Fruit fly (Drosophila melanogaster) whole organism, embryonic: ENCODE results near the gene pps.

Source experiments
- Aef1 ChIP-seq: fragments of 200-800 bp; sonication (Bioruptor generic); IDR thresholded peaks from 3 replicates; pipeline ENCODE4 v1.3.6; 2022; ENCODE audit warnings: missing biosample characterization, missing genetic modification characterization
- CG10654 ChIP-seq: fragments of 200-800 bp; sonication (Bioruptor generic); optimal IDR thresholded peaks from 2 replicates; lab custom pipeline; 2016; ENCODE audit warnings: missing biosample characterization, missing genetic modification characterization
- CG11093 ChIP-seq: fragments of 200-800 bp; sonication (Bioruptor generic); IDR thresholded peaks from 3 replicates; pipeline ENCODE4 v1.3.6; 2022; ENCODE audit warnings: missing biosample characterization, missing genetic modification characterization
- CG11398 ChIP-seq: fragments of 200-800 bp; sonication (Bioruptor generic); optimal IDR thresholded peaks from 2 replicates; lab custom pipeline; 2016; ENCODE audit warnings: missing biosample characterization, missing genetic modification characterization
- CG12659 ChIP-seq: fragments of 200-800 bp; sonication (Bioruptor generic); optimal IDR thresholded peaks from 3 replicates; lab custom pipeline; 2017; ENCODE audit warnings: mild to moderate bottlenecking, missing biosample characterization, missing genetic modification reagents, missing genetic modification characterization
- CG13123 ChIP-seq: fragments of 200-800 bp; sonication (Bioruptor generic); optimal IDR thresholded peaks from 2 replicates; lab custom pipeline; 2016; ENCODE audit warnings: missing biosample characterization, missing genetic modification characterization
- CG13296 ChIP-seq: fragments of 200-800 bp; sonication (Bioruptor generic); optimal IDR thresholded peaks from 3 replicates; lab custom pipeline; 2018; ENCODE audit warnings: missing biosample characterization, mild to moderate bottlenecking, missing genetic modification characterization
- CG13775 ChIP-seq: fragments of 200-800 bp; sonication (Bioruptor generic); optimal IDR thresholded peaks from 3 replicates; lab custom pipeline; 2017; ENCODE audit warnings: missing biosample characterization, mild to moderate bottlenecking, missing genetic modification characterization
- CG17359 ChIP-seq: fragments of 200-800 bp; sonication (Bioruptor generic); optimal IDR thresholded peaks from 3 replicates; lab custom pipeline; 2018; ENCODE audit warnings: missing biosample characterization, mild to moderate bottlenecking, missing genetic modification characterization, moderate library complexity
- CG18262 ChIP-seq: fragments of 200-800 bp; optimal IDR thresholded peaks from 3 replicates; lab custom pipeline; 2019; ENCODE audit warnings: missing biosample characterization, mild to moderate bottlenecking, missing genetic modification characterization, moderate library complexity
- CG18599 ChIP-seq: fragments of 200-800 bp; sonication (Bioruptor generic); optimal IDR thresholded peaks from 3 replicates; lab custom pipeline; 2017; ENCODE audit warnings: missing biosample characterization, missing genetic modification characterization, mild to moderate bottlenecking, moderate library complexity, missing genetic modification reagents
- CG3726 ChIP-seq: fragments of 200-800 bp; sonication (Bioruptor generic); IDR thresholded peaks from 3 replicates; pipeline ENCODE4, ENCODE4 v1.3.6; 2022; ENCODE audit warnings: missing biosample characterization, missing genetic modification characterization
- CG3995 ChIP-seq: fragments of 200-800 bp; sonication (Bioruptor generic); optimal IDR thresholded peaks from 3 replicates; lab custom pipeline; 2016; ENCODE audit warnings: missing biosample characterization, missing genetic modification characterization
- CG4360 ChIP-seq: fragments of 200-800 bp; sonication (Bioruptor generic); IDR thresholded peaks from 2 replicates; pipeline ENCODE4 v1.3.6; 2022; ENCODE audit warnings: missing biosample characterization, missing genetic modification characterization
- CG4617 ChIP-seq: fragments of 200-800 bp; sonication (Bioruptor generic); optimal IDR thresholded peaks from 3 replicates; lab custom pipeline; 2016; ENCODE audit warnings: missing biosample characterization, missing genetic modification characterization, borderline replicate concordance
- CG7839 ChIP-seq: fragments of 200-800 bp; sonication (Bioruptor generic); optimal IDR thresholded peaks from 3 replicates; lab custom pipeline; 2018; ENCODE audit warnings: missing biosample characterization, mild to moderate bottlenecking, missing genetic modification characterization, moderate library complexity
- CG8388 ChIP-seq: fragments of 200-800 bp; sonication (Bioruptor generic); optimal IDR thresholded peaks from 2 replicates; lab custom pipeline; 2019; ENCODE audit warnings: missing biosample characterization, mild to moderate bottlenecking, missing genetic modification characterization, moderate library complexity
- CG9609 ChIP-seq: fragments of 200-800 bp; sonication (Bioruptor generic); optimal IDR thresholded peaks from 3 replicates; lab custom pipeline; 2016; ENCODE audit warnings: missing biosample characterization, missing genetic modification characterization
- CG9727 ChIP-seq: fragments of 200-800 bp; sonication (Bioruptor generic); optimal IDR thresholded peaks from 3 replicates; lab custom pipeline; 2017; ENCODE audit warnings: missing biosample characterization, mild to moderate bottlenecking, missing genetic modification characterization
- CG9932 ChIP-seq: fragments of 200-800 bp; sonication (Bioruptor generic); IDR thresholded peaks from 2 replicates; pipeline ENCODE4 v1.3.6; 2022; ENCODE audit warnings: missing biosample characterization, missing genetic modification characterization
- Dek ChIP-seq: fragments of 200-800 bp; sonication (Bioruptor generic); optimal IDR thresholded peaks from 3 replicates; lab custom pipeline; 2019; ENCODE audit warnings: missing biosample characterization, mild to moderate bottlenecking, missing genetic modification characterization, moderate library complexity
- E2f2 ChIP-seq: fragments of 200-800 bp; sonication (Bioruptor generic); IDR thresholded peaks from 2 replicates; pipeline ENCODE4 v1.3.6; 2022; ENCODE audit warnings: missing biosample characterization, missing genetic modification characterization
- Hand ChIP-seq: fragments of 200-800 bp; sonication (Bioruptor generic); optimal IDR thresholded peaks from 2 replicates; lab custom pipeline; 2017; ENCODE audit warnings: mild to moderate bottlenecking, missing biosample characterization, missing genetic modification reagents, missing genetic modification characterization
- Kr ChIP-seq: fragments of 200-800 bp; sonication (Bioruptor generic); optimal IDR thresholded peaks from 2 replicates; lab custom pipeline; 2017; ENCODE audit warnings: missing biosample characterization, mild to moderate bottlenecking, missing genetic modification characterization
- MTF-1 ChIP-seq: fragments of 200-800 bp; sonication (Bioruptor generic); optimal IDR thresholded peaks from 2 replicates; lab custom pipeline; 2018; ENCODE audit warnings: missing biosample characterization, mild to moderate bottlenecking, missing genetic modification characterization, borderline replicate concordance
- Oaz ChIP-seq: fragments of 200-800 bp; sonication (Bioruptor generic); IDR thresholded peaks from 2 replicates; pipeline ENCODE4 v1.3.6; 2022; ENCODE audit warnings: missing biosample characterization, missing genetic modification characterization
- Optix ChIP-seq: fragments of 200-800 bp; sonication (Bioruptor generic); IDR thresholded peaks from 3 replicates; pipeline ENCODE4 v1.3.6; 2022; ENCODE audit warnings: missing biosample characterization, missing genetic modification characterization
- Ptx1 ChIP-seq: fragments of 200-800 bp; sonication (Bioruptor generic); IDR thresholded peaks from 2 replicates; pipeline ENCODE4 v1.3.6; 2022; ENCODE audit warnings: missing biosample characterization, missing genetic modification characterization
- Rfx ChIP-seq: fragments of 200-800 bp; sonication (Bioruptor generic); IDR thresholded peaks from 2 replicates; pipeline ENCODE4 v1.3.6; 2022; ENCODE audit warnings: missing biosample characterization, missing genetic modification characterization
- Rx ChIP-seq: fragments of 200-800 bp; sonication (Bioruptor generic); IDR thresholded peaks from 2 replicates; pipeline ENCODE4 v1.3.6; 2022; ENCODE audit warnings: missing biosample characterization, missing genetic modification characterization
- Side ChIP-seq: fragments of 200-800 bp; sonication (Bioruptor generic); optimal IDR thresholded peaks from 2 replicates; lab custom pipeline; 2016; ENCODE audit warnings: missing biosample characterization, missing genetic modification characterization
- Stat92E ChIP-seq, 3 experiments: fragments of >200 bp in 2 of 3; fragments of 200-800 bp in 1 of 3; sonication (Bioruptor generic) in 1 of 3; optimal IDR thresholded peaks; 2 replicates each; lab custom pipeline; 2017 to 2019; ENCODE audit warnings: missing biosample characterization in 3 of 3, missing genetic modification characterization in 3 of 3, mild to moderate bottlenecking in 1 of 3, moderate library complexity in 1 of 3
- Taf1 ChIP-seq: fragments of 200-800 bp; sonication (Bioruptor generic); IDR thresholded peaks from 2 replicates; pipeline ENCODE4 v1.3.6; 2022; ENCODE audit warnings: missing biosample characterization, missing genetic modification characterization
- Tbp ChIP-seq: fragments of >200 bp; optimal IDR thresholded peaks from 2 replicates; lab custom pipeline; 2018; ENCODE audit warnings: missing biosample characterization, missing genetic modification characterization
- Usf ChIP-seq: fragments of 200-800 bp; sonication (Bioruptor generic); optimal IDR thresholded peaks from 2 replicates; lab custom pipeline; 2017; ENCODE audit warnings: missing genotype, missing biosample characterization, missing genetic modification characterization
- YL-1 ChIP-seq: fragments of 200-800 bp; sonication (Bioruptor generic); optimal IDR thresholded peaks from 3 replicates; lab custom pipeline; 2017; ENCODE audit warnings: missing biosample characterization, mild to moderate bottlenecking, missing genetic modification characterization
- ac ChIP-seq: fragments of 200-800 bp; sonication (Bioruptor generic); optimal IDR thresholded peaks from 3 replicates; lab custom pipeline; 2017; ENCODE audit warnings: missing biosample characterization, mild to moderate bottlenecking, missing genetic modification characterization
- cato ChIP-seq: fragments of 200-800 bp; sonication (Bioruptor generic); optimal IDR thresholded peaks from 2 replicates; lab custom pipeline; 2016; ENCODE audit warnings: missing biosample characterization, missing genetic modification characterization, borderline replicate concordance
- chm ChIP-seq: fragments of 200-800 bp; sonication (Bioruptor generic); IDR thresholded peaks from 2 replicates; pipeline ENCODE4 v1.3.6; 2022; ENCODE audit warnings: missing biosample characterization, missing genetic modification characterization
- cwo ChIP-seq: fragments of 200-800 bp; sonication (Bioruptor generic); optimal IDR thresholded peaks from 3 replicates; lab custom pipeline; 2017; ENCODE audit warnings: missing biosample characterization, missing genetic modification characterization, mild to moderate bottlenecking, moderate library complexity, missing genetic modification reagents
- dati ChIP-seq: fragments of 200-800 bp; sonication (Bioruptor generic); IDR thresholded peaks from 2 replicates; pipeline ENCODE4 v1.3.6; 2022; ENCODE audit warnings: missing biosample characterization, missing genetic modification characterization
- hbn ChIP-seq: fragments of 200-800 bp; sonication (Bioruptor generic); IDR thresholded peaks from 2 replicates; pipeline ENCODE4 v1.3.6; 2022; ENCODE audit warnings: missing biosample characterization, missing genetic modification characterization; ENCODE audit not compliant: partially characterized antibody
- pita ChIP-seq: fragments of 200-800 bp; sonication (Bioruptor generic); optimal IDR thresholded peaks from 2 replicates; lab custom pipeline; 2017; ENCODE audit warnings: missing biosample characterization, mild to moderate bottlenecking, missing genetic modification characterization
- prd ChIP-seq, 3 experiments: fragments of >200 bp in 2 of 3; fragments of 200-800 bp in 1 of 3; sonication (Bioruptor generic) in 1 of 3; optimal IDR thresholded peaks in 2 of 3; IDR thresholded peaks in 1 of 3; 2 replicates in 2 of 3; 3 replicates in 1 of 3; pipeline versions ENCODE4 v1.3.6 to Lab custom; 2017 to 2022; ENCODE audit warnings: missing biosample characterization in 1 of 3, missing genetic modification characterization in 1 of 3
- sim ChIP-seq: fragments of 200-800 bp; sonication (Bioruptor generic); IDR thresholded peaks from 2 replicates; pipeline ENCODE4 v1.3.6; 2022; ENCODE audit warnings: missing biosample characterization, missing genetic modification characterization
- sna ChIP-seq: fragments of 200-800 bp; sonication (Bioruptor generic); IDR thresholded peaks from 2 replicates; pipeline ENCODE4 v1.3.6; 2022; ENCODE audit warnings: missing biosample characterization, missing genetic modification characterization; ENCODE audit not compliant: partially characterized antibody
- tin ChIP-seq: fragments of 200-800 bp; sonication (Bioruptor generic); optimal IDR thresholded peaks from 3 replicates; lab custom pipeline; 2016; ENCODE audit warnings: missing biosample characterization, missing genetic modification characterization
- tup ChIP-seq: fragments of 200-800 bp; sonication (Bioruptor generic); optimal IDR thresholded peaks from 2 replicates; lab custom pipeline; 2016; ENCODE audit warnings: missing biosample characterization, mild to moderate bottlenecking, missing genetic modification characterization, moderate library complexity

pps gene

dm6 chr3R:12442601-12443533 lies 29.2 kb downstream of the pps start (continued):
- TF ChIP-seq CG3726 (GFP tag; lab: Robert Waterston, UW): no peak
- peak; percentile 14 for TF ChIP-seq cwo (GFP tag; lab: Kevin White, UChicago)
- TF ChIP-seq sna (GFP tag; lab: Robert Waterston, UW): no peak
- peak; percentile 12 for TF ChIP-seq Dek (tag; lab: Kevin White, UChicago)
- TF ChIP-seq Ptx1 (GFP tag; lab: Robert Waterston, UW): peak; percentile 29; the same call in 1 of the 2 replicates
- peak; percentile 43 for TF ChIP-seq CG12659 (GFP tag; lab: Kevin White, UChicago)
- TF ChIP-seq Stat92E (GFP tag; optimal IDR thresholded peaks at IDR 0.05; lab: Kevin White, UChicago): no peak
- TF ChIP-seq dati (GFP tag; lab: Robert Waterston, UW): no peak
- TF ChIP-seq Side (GFP tag; lab: Kevin White, UChicago): no peak
- TF ChIP-seq E2f2 (GFP tag; lab: Robert Waterston, UW): peak; percentile 8; the same call in 1 of the 2 replicates
- no peak for TF ChIP-seq cato
- no peak for TF ChIP-seq CG10654 (GFP tag; lab: Kevin White, UChicago)
- TF ChIP-seq CG9932 (GFP tag; lab: Robert Waterston, UW): peak; percentile 59
- no peak for TF ChIP-seq prd (optimal IDR thresholded peaks at IDR 0.05; lab: Kevin White, UChicago)
- TF ChIP-seq prd (GFP tag; IDR thresholded peaks at IDR 0.05; lab: Robert Waterston, UW): peak; percentile 16; the same call in 1 of the 3 replicates
- no peak for TF ChIP-seq Rx (GFP tag; lab: Robert Waterston, UW)
- no peak for TF ChIP-seq CG8388 (GFP tag; lab: Kevin White, UChicago)
- peak; percentile 33 for TF ChIP-seq Usf (GFP tag; lab: Kevin White, UChicago)
- no peak for TF ChIP-seq CG13123
- TF ChIP-seq CG18599 (GFP tag; lab: Kevin White, UChicago): peak; percentile 67
- TF ChIP-seq Aef1 (GFP tag; lab: Robert Waterston, UW): no peak
- TF ChIP-seq tin (GFP tag; lab: Kevin White, UChicago): no peak
- no peak for TF ChIP-seq CG11093 (GFP tag; lab: Robert Waterston, UW)
- TF ChIP-seq Tbp (GFP tag; lab: Kevin White, UChicago): no peak
- TF ChIP-seq hbn: no peak
- TF ChIP-seq ac (GFP tag; lab: Kevin White, UChicago): no peak
- TF ChIP-seq MTF-1 (GFP tag; lab: Kevin White, UChicago): no peak
- no peak for TF ChIP-seq Optix (GFP tag; lab: Robert Waterston, UW)
- TF ChIP-seq CG3995 (GFP tag; lab: Kevin White, UChicago): peak; percentile 41
- TF ChIP-seq Rfx: peak; percentile 44
- TF ChIP-seq CG17359 (tag; lab: Kevin White, UChicago): peak; percentile 25
- peak; percentile 39; the same call in 1 of the 2 replicates for TF ChIP-seq Taf1 (GFP tag; lab: Robert Waterston, UW)
- TF ChIP-seq CG7839 (tag; lab: Kevin White, UChicago): peak; percentile 47
- TF ChIP-seq CG4360 (GFP tag; lab: Robert Waterston, UW): no peak
- TF ChIP-seq Oaz: no peak
- no peak for TF ChIP-seq tup
- no peak for TF ChIP-seq pita (GFP tag; lab: Kevin White, UChicago)
- no peak for TF ChIP-seq sim (GFP tag; lab: Robert Waterston, UW)
- TF ChIP-seq CG11398: no peak
- peak; percentile 21 for TF ChIP-seq CG18262 (tag; lab: Kevin White, UChicago)
- TF ChIP-seq chm (GFP tag; lab: Robert Waterston, UW): no peak
- no peak for TF ChIP-seq Kr (GFP tag; lab: Kevin White, UChicago)
- no peak for TF ChIP-seq CG9609 (GFP tag; lab: Kevin White, UChicago)
- TF ChIP-seq CG4617 (GFP tag; lab: Kevin White, UChicago): no peak
- TF ChIP-seq YL-1 (GFP tag; lab: Kevin White, UChicago): no peak
- peak; percentile 9 for TF ChIP-seq CG13296 (GFP tag; lab: Kevin White, UChicago)
- peak; percentile 24 for TF ChIP-seq CG13775 (GFP tag; lab: Kevin White, UChicago)
- peak; percentile 44 for TF ChIP-seq CG9727 (GFP tag; lab: Kevin White, UChicago)
- peak; percentile 4 for TF ChIP-seq Hand (GFP tag; lab: Kevin White, UChicago)
